Worm (Caenorhabditis elegans): ENCODE results near the gene H23L24.4.

H23L24.4 gene

ce11 chrIV:8739294-8739693 is 33.9 kb upstream of the H23L24.4 start, which contains the start of gene F21D5.5:
Gene F21D5.5 (minus strand): TSS chrIV:8739394.
- TF ChIP-seq ztf-29 (GFP tag; IDR thresholded peaks at IDR 0.05) (no peak), ztf-23 (GFP tag; IDR thresholded peaks at IDR 0.05) (no peak), tab-1 (GFP tag; IDR thresholded peaks at IDR 0.05) (no peak), klf-2 (GFP tag; conservative IDR thresholded peaks at IDR 0.05) (no peak), med-1 (GFP tag; optimal IDR thresholded peaks at IDR 0.05; ENCODE audit: insufficient read depth) (no peak), cog-1 (tag; optimal IDR thresholded peaks at IDR 0.05) (no peak)

- TF ChIP-seq klf-2 (GFP tag; conservative IDR thresholded peaks at IDR 0.05) = no peak
- TF ChIP-seq ztf-23 (GFP tag; IDR thresholded peaks at IDR 0.05) = no peak
- TF ChIP-seq flt-1 (GFP tag; IDR thresholded peaks at IDR 0.05) = no peak
- TF ChIP-seq ref-1 (GFP tag; conservative IDR thresholded peaks at IDR 0.05) = no peak
- no peak for TF ChIP-seq med-1 (GFP tag; optimal IDR thresholded peaks at IDR 0.05; ENCODE audit: insufficient read depth)
- no peak for TF ChIP-seq ztf-29 (GFP tag; IDR thresholded peaks at IDR 0.05)
- TF ChIP-seq tab-1 (GFP tag; IDR thresholded peaks at IDR 0.05) = no peak
- TF ChIP-seq cog-1 (tag; optimal IDR thresholded peaks at IDR 0.05) = no peak
- TF ChIP-seq T22C8.4 (GFP tag; IDR thresholded peaks at IDR 0.05) = no peak
These were observed 32.4 kb upstream of the H23L24.4 start, which contains the start of gene F21D5.4 for ce11 chrIV:8737787-8738186. Gene F21D5.4 (plus strand): TSS chrIV:8738087.

ce11 chrIV:8737354-8737753 is 31.9 kb upstream of the H23L24.4 start:
- TF ChIP-seq T22C8.4 (GFP tag; IDR thresholded peaks at IDR 0.05) (no peak), ztf-29 (GFP tag; IDR thresholded peaks at IDR 0.05) (no peak)

ce11 chrIV:8730469-8730868 is 25.1 kb upstream of the H23L24.4 start, which contains the start of gene F21D5.3:
Gene F21D5.3 (plus strand): TSS chrIV:8730815.
- TF ChIP-seq flt-1 (GFP tag; IDR thresholded peaks at IDR 0.05) = no peak
- TF ChIP-seq cog-1 (tag; optimal IDR thresholded peaks at IDR 0.05) = no peak
- TF ChIP-seq med-1 (GFP tag; optimal IDR thresholded peaks at IDR 0.05; ENCODE audit: insufficient read depth) = no peak
- TF ChIP-seq ztf-23 (GFP tag; IDR thresholded peaks at IDR 0.05) = no peak
- TF ChIP-seq T22C8.4 (GFP tag; IDR thresholded peaks at IDR 0.05) = no peak
- TF ChIP-seq tab-1 (GFP tag; IDR thresholded peaks at IDR 0.05) = no peak
- TF ChIP-seq ztf-29 (GFP tag; IDR thresholded peaks at IDR 0.05) = no peak
- no peak for TF ChIP-seq klf-2 (GFP tag; conservative IDR thresholded peaks at IDR 0.05)
- no peak for TF ChIP-seq ref-1 (GFP tag; conservative IDR thresholded peaks at IDR 0.05)

ce11 chrIV:8729636-8730035 is 24.2 kb upstream of the H23L24.4 start:
- TF ChIP-seq ztf-23 (GFP tag; IDR thresholded peaks at IDR 0.05) (no peak), klf-2 (GFP tag; conservative IDR thresholded peaks at IDR 0.05) (no peak), cog-1 (tag; optimal IDR thresholded peaks at IDR 0.05) (no peak), tab-1 (GFP tag; IDR thresholded peaks at IDR 0.05) (no peak), ref-1 (GFP tag; conservative IDR thresholded peaks at IDR 0.05) (no peak), med-1 (GFP tag; optimal IDR thresholded peaks at IDR 0.05; ENCODE audit: insufficient read depth) (no peak), T22C8.4 (GFP tag; IDR thresholded peaks at IDR 0.05) (no peak)

ce11 chrIV:8728122-8728521 is 22.7 kb upstream of the H23L24.4 start, which contains the start of gene otub-3:
Gene otub-3 (plus strand): TSS chrIV:8728177.
- no peak for TF ChIP-seq cog-1 (tag; optimal IDR thresholded peaks at IDR 0.05)
- no peak for TF ChIP-seq ztf-23 (GFP tag; IDR thresholded peaks at IDR 0.05)
- TF ChIP-seq med-1 (GFP tag; optimal IDR thresholded peaks at IDR 0.05; ENCODE audit: insufficient read depth) = no peak
- no peak for TF ChIP-seq klf-2 (GFP tag; conservative IDR thresholded peaks at IDR 0.05)
- TF ChIP-seq T22C8.4 (GFP tag; IDR thresholded peaks at IDR 0.05) = no peak
- TF ChIP-seq ref-1 (GFP tag; conservative IDR thresholded peaks at IDR 0.05) = no peak
- TF ChIP-seq ztf-29 (GFP tag; IDR thresholded peaks at IDR 0.05) = no peak
- no peak for TF ChIP-seq tab-1 (GFP tag; IDR thresholded peaks at IDR 0.05)
- no peak for TF ChIP-seq flt-1 (GFP tag; IDR thresholded peaks at IDR 0.05)

ce11 chrIV:8725345-8725744 is 19.9 kb upstream of the H23L24.4 start, which contains the start of gene pgm-3:
Gene pgm-3 (plus strand): TSS chrIV:8725722.
- TF ChIP-seq ref-1 (GFP tag; conservative IDR thresholded peaks at IDR 0.05) (no peak), ztf-23 (GFP tag; IDR thresholded peaks at IDR 0.05) (no peak), klf-2 (GFP tag; conservative IDR thresholded peaks at IDR 0.05) (no peak), ztf-29 (GFP tag; IDR thresholded peaks at IDR 0.05) (no peak), T22C8.4 (GFP tag; IDR thresholded peaks at IDR 0.05) (no peak), cog-1 (tag; optimal IDR thresholded peaks at IDR 0.05) (no peak), med-1 (GFP tag; optimal IDR thresholded peaks at IDR 0.05; ENCODE audit: insufficient read depth) (no peak), tab-1 (GFP tag; IDR thresholded peaks at IDR 0.05) (no peak), flt-1 (GFP tag; IDR thresholded peaks at IDR 0.05) (no peak)

- TF ChIP-seq ref-1 (GFP tag; conservative IDR thresholded peaks at IDR 0.05) (no peak), T22C8.4 (GFP tag; IDR thresholded peaks at IDR 0.05) (no peak), flt-1 (GFP tag; IDR thresholded peaks at IDR 0.05) (no peak), ztf-23 (GFP tag; IDR thresholded peaks at IDR 0.05) (no peak), tab-1 (GFP tag; IDR thresholded peaks at IDR 0.05) (no peak), ztf-29 (GFP tag; IDR thresholded peaks at IDR 0.05) (no peak), cog-1 (tag; optimal IDR thresholded peaks at IDR 0.05) (no peak), klf-2 (GFP tag; conservative IDR thresholded peaks at IDR 0.05) (no peak), med-1 (GFP tag; optimal IDR thresholded peaks at IDR 0.05; ENCODE audit: insufficient read depth) (no peak)
These were observed 19.5 kb upstream of the H23L24.4 start for ce11 chrIV:8724907-8725306.

- TF ChIP-seq cog-1 (tag; optimal IDR thresholded peaks at IDR 0.05) (no peak), ztf-23 (GFP tag; IDR thresholded peaks at IDR 0.05) (no peak), tab-1 (GFP tag; IDR thresholded peaks at IDR 0.05) (no peak), ztf-29 (GFP tag; IDR thresholded peaks at IDR 0.05) (no peak), flt-1 (GFP tag; IDR thresholded peaks at IDR 0.05) (no peak), T22C8.4 (GFP tag; IDR thresholded peaks at IDR 0.05) (no peak), ref-1 (GFP tag; conservative IDR thresholded peaks at IDR 0.05) (no peak), klf-2 (GFP tag; conservative IDR thresholded peaks at IDR 0.05) (no peak), med-1 (GFP tag; optimal IDR thresholded peaks at IDR 0.05; ENCODE audit: insufficient read depth) (no peak)
These were observed 18.3 kb upstream of the H23L24.4 start, which contains the start of gene F21D5.9 for ce11 chrIV:8723720-8724119. Gene F21D5.9 (plus strand): TSS chrIV:8724020.

- TF ChIP-seq ztf-23 (GFP tag; IDR thresholded peaks at IDR 0.05) (no peak), ztf-29 (GFP tag; IDR thresholded peaks at IDR 0.05) (no peak), T22C8.4 (GFP tag; IDR thresholded peaks at IDR 0.05) (no peak), klf-2 (GFP tag; conservative IDR thresholded peaks at IDR 0.05) (no peak), ref-1 (GFP tag; conservative IDR thresholded peaks at IDR 0.05) (no peak), tab-1 (GFP tag; IDR thresholded peaks at IDR 0.05) (no peak), flt-1 (GFP tag; IDR thresholded peaks at IDR 0.05) (no peak), med-1 (GFP tag; optimal IDR thresholded peaks at IDR 0.05; ENCODE audit: insufficient read depth) (no peak), cog-1 (tag; optimal IDR thresholded peaks at IDR 0.05) (no peak)
These were observed 17.4 kb upstream of the H23L24.4 start for ce11 chrIV:8722801-8723200.
